Fruit fly (Drosophila melanogaster): ENCODE data around the gene IntS11.

IntS11 gene

dm6 chr3R:29716782-29717317 is 28.3 kb upstream of the IntS11 start, which contains the start of gene Obp99b (continued):
- TF ChIP-seq CG32767 (GFP tag; IDR thresholded peaks at IDR 0.05) (no peak; the same call in 1 of the 2 replicates), Pdp1 (GFP tag; optimal IDR thresholded peaks at IDR 0.05) (peak; percentile 54 to 78), Vsx1 (GFP tag; optimal IDR thresholded peaks at IDR 0.05) (peak; percentile 69), CG10366 (GFP tag; IDR thresholded peaks at IDR 0.05) (peak; percentile 71), pros (GFP tag; optimal IDR thresholded peaks at IDR 0.05) (no peak), CG17568 (GFP tag; optimal IDR thresholded peaks at IDR 0.05) (peak; percentile 70), ash1 (GFP tag; optimal IDR thresholded peaks at IDR 0.05) (no peak), trem (tag; optimal IDR thresholded peaks at IDR 0.05) (peak; percentile 46), CG7786 (GFP tag; optimal IDR thresholded peaks at IDR 0.05) (peak; percentile 55), CG6272 (GFP tag; IDR thresholded peaks at IDR 0.05) (no peak), CG7372 (GFP tag; IDR thresholded peaks at IDR 0.05) (peak; percentile 60; the same call in 1 of the 2 replicates), MTF-1 (GFP tag; optimal IDR thresholded peaks at IDR 0.05; ENCODE audit: borderline replicate concordance) (peak; percentile 93), CG18599 (GFP tag; optimal IDR thresholded peaks at IDR 0.05) (peak; percentile 44), HLH3B (GFP tag; IDR thresholded peaks at IDR 0.05) (peak; percentile 80), cato (GFP tag; optimal IDR thresholded peaks at IDR 0.05; ENCODE audit: borderline replicate concordance) (peak; percentile 41), Adf1 (GFP tag; IDR thresholded peaks at IDR 0.05) (peak; percentile 25), NK7.1 (GFP tag; optimal IDR thresholded peaks at IDR 0.05) (peak; percentile 70), dm (GFP tag; optimal IDR thresholded peaks at IDR 0.05) (peak; percentile 70), E2f2 (GFP tag; IDR thresholded peaks at IDR 0.05) (peak; percentile 40; the same call in 1 of the 2 replicates), Drgx (GFP tag; IDR thresholded peaks at IDR 0.05) (peak; percentile 76), Nf-YB (GFP tag; optimal IDR thresholded peaks at IDR 0.05) (peak; percentile 40), CG1792 (GFP tag; optimal IDR thresholded peaks at IDR 0.05) (peak; percentile 60), en (GFP tag; optimal IDR thresholded peaks at IDR 0.05) (peak; percentile 78), nau (GFP tag; optimal IDR thresholded peaks at IDR 0.05) (peak; percentile 70), CG17186 (GFP tag; optimal IDR thresholded peaks at IDR 0.05) (peak; percentile 85), Stat92E (GFP tag; optimal IDR thresholded peaks at IDR 0.05) (no peak), CG11560 (tag; IDR thresholded peaks at IDR 0.05) (0 out of 3 replicates have a peak, but pooled peaks have one; percentile 54), ham (GFP tag; IDR thresholded peaks at IDR 0.05) (no peak; the same call in 1 of the 2 replicates), Scr (GFP tag; IDR thresholded peaks at IDR 0.05; ENCODE audit: partially characterized antibody) (no peak), stwl (tag; optimal IDR thresholded peaks at IDR 0.05) (peak; percentile 32), kni (GFP tag; optimal IDR thresholded peaks at IDR 0.05) (peak; percentile 52), CG1647 (GFP tag; optimal IDR thresholded peaks at IDR 0.05) (peak; percentile 8), CG7357 (GFP tag; IDR thresholded peaks at IDR 0.05) (peak; percentile 55; the same call in 1 of the 3 replicates), CG33557 (GFP tag; optimal IDR thresholded peaks at IDR 0.05) (peak; percentile 77), CG9797 (GFP tag; optimal IDR thresholded peaks at IDR 0.05) (no peak), Elba2 (GFP tag; optimal IDR thresholded peaks at IDR 0.05) (peak; percentile 62), ERR (GFP tag; optimal IDR thresholded peaks at IDR 0.05) (peak; percentile 12), stc (GFP tag; IDR thresholded peaks at IDR 0.05) (peak; percentile 77), eve (GFP tag; optimal IDR thresholded peaks at IDR 0.05) (no peak), pan (optimal IDR thresholded peaks at IDR 0.05) (no peak), pan (GFP tag; optimal IDR thresholded peaks at IDR 0.05 in 1 of 2, IDR thresholded peaks at IDR 0.05 in 1 of 2) (peak in 1 of 2 experiments; percentile 84), CG13123 (GFP tag; optimal IDR thresholded peaks at IDR 0.05) (no peak), ara (GFP tag; IDR thresholded peaks at IDR 0.05) (peak; percentile 77), CkIIα-i1 (GFP tag; IDR thresholded peaks at IDR 0.05) (0 out of 2 replicates have a peak, but pooled peaks have one; percentile 18), Optix (GFP tag; IDR thresholded peaks at IDR 0.05) (peak; percentile 84), fd102C (GFP tag; optimal IDR thresholded peaks at IDR 0.05) (peak; percentile 73), Chrac-16 (GFP tag; optimal IDR thresholded peaks at IDR 0.05) (peak; percentile 75), CG17612 (GFP tag; IDR thresholded peaks at IDR 0.05) (peak; percentile 57; the same call in 1 of the 2 replicates), unc-4 (GFP tag; IDR thresholded peaks at IDR 0.05; ENCODE audit: partially characterized antibody) (no peak), CG9437 (GFP tag; optimal IDR thresholded peaks at IDR 0.05) (peak; percentile 60)

All from whole organism, embryonic.